Worm (Caenorhabditis elegans) whole organism, early embryonic: ENCODE data around the gene B0457.4.

Experiments
- B0310.2 ChIP-seq: sonication (generic microtip); optimal IDR thresholded peaks from 2 replicates; lab custom pipeline; 2016; ENCODE audit warnings: mild to moderate bottlenecking, missing genetic modification characterization, missing compliant biosample characterization
- F13C5.2 ChIP-seq: sonication (generic microtip); optimal IDR thresholded peaks from 2 replicates; lab custom pipeline; 2017; ENCODE audit warnings: mild to moderate bottlenecking, missing genetic modification characterization, inconsistent platforms, missing compliant biosample characterization
- aly-1 ChIP-seq: sonication (generic microtip); optimal IDR thresholded peaks from 2 replicates; lab custom pipeline; 2016; ENCODE audit warnings: missing genetic modification characterization, missing compliant biosample characterization
- ama-1 ChIP-seq: fragments of 150-350 bp; optimal IDR thresholded peaks from 2 replicates; lab custom pipeline; 2014
- ceh-13 ChIP-seq: fragments of 200-800 bp; sonication (Bioruptor generic); optimal IDR thresholded peaks from 2 replicates; lab custom pipeline; 2018; ENCODE audit warnings: mild to moderate bottlenecking, missing genetic modification characterization, missing compliant biosample characterization
- ceh-36 ChIP-seq: sonication (generic microtip); optimal IDR thresholded peaks from 2 replicates; lab custom pipeline; 2016; ENCODE audit warnings: missing genetic modification characterization, inconsistent platforms, missing compliant biosample characterization
- ets-7 ChIP-seq: sonication (generic microtip); optimal IDR thresholded peaks from 2 replicates; lab custom pipeline; 2016; ENCODE audit warnings: missing genotype, missing genetic modification characterization, missing compliant biosample characterization
- flt-1 ChIP-seq: fragments of 200-800 bp; sonication (Bioruptor generic); IDR thresholded peaks from 2 replicates; pipeline ENCODE4 v1.3.6; 2022; ENCODE audit warnings: missing genetic modification characterization, missing compliant biosample characterization
- hmbx-1 ChIP-seq: sonication (generic microtip); optimal IDR thresholded peaks from 2 replicates; lab custom pipeline; 2016; ENCODE audit warnings: mild to moderate bottlenecking, missing genetic modification characterization, missing compliant biosample characterization
- hmg-4 ChIP-seq: fragments of 200-800 bp; sonication (Bioruptor generic); optimal IDR thresholded peaks from 2 replicates; lab custom pipeline; 2018; ENCODE audit warnings: mild to moderate bottlenecking, missing genetic modification characterization, missing compliant biosample characterization
- hnd-1 ChIP-seq: sonication (generic microtip); optimal IDR thresholded peaks from 2 replicates; lab custom pipeline; 2016; ENCODE audit warnings: missing genetic modification characterization, missing compliant biosample characterization
- pes-1 ChIP-seq: fragments of 200-800 bp; sonication (Bioruptor generic); IDR thresholded peaks from 2 replicates; pipeline ENCODE4 v1.3.6; 2022; ENCODE audit warnings: missing genetic modification reagents, missing genetic modification characterization, missing compliant biosample characterization
- scrt-1 ChIP-seq: fragments of 200-800 bp; sonication (Bioruptor generic); IDR thresholded peaks from 2 replicates; pipeline ENCODE4 v1.3.6; 2022; ENCODE audit warnings: missing genetic modification characterization, missing compliant biosample characterization
- sea-1 ChIP-seq: fragments of 200-800 bp; sonication (Bioruptor generic); conservative IDR thresholded peaks from 2 replicates; pipeline ENCODE4 v1.3.6; 2022; ENCODE audit warnings: missing genetic modification characterization, missing compliant biosample characterization
- tbx-11 ChIP-seq: fragments of 200-800 bp; sonication (Bioruptor generic); IDR thresholded peaks from 2 replicates; pipeline ENCODE4 v1.3.6; 2022; ENCODE audit warnings: missing genetic modification characterization, missing compliant biosample characterization
- tbx-37 ChIP-seq: fragments of 200-800 bp; sonication (Bioruptor generic); conservative IDR thresholded peaks from 2 replicates; pipeline ENCODE4 v1.3.6; 2022; ENCODE audit warnings: missing genetic modification reagents, missing genetic modification characterization, missing compliant biosample characterization
- tra-4 ChIP-seq: sonication (generic microtip); optimal IDR thresholded peaks from 2 replicates; lab custom pipeline; 2017; ENCODE audit warnings: missing genetic modification characterization, missing compliant biosample characterization

Gene B0457.4

DNA sequence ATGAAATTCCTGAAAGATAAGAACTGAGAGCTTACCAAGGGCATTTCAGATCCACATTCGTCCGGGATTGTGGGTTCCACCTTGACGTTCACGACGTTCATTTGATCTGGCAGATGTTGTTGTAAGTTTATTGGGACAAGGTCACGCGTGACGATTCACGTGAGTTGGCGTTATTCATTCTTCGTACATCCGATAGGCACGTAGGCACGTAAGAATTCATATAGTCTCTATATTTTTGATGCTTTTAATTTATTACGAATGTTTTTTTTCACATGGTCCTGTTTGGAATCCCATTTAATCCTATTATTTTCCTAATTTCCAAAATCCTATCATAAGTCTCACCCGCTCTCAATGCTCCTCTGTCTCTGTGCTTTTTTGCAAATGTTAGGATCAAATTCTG, at the start of gene B0457.4:
TSS of gene B0457.4 (minus strand) at position 101 of the 400 bp plus-strand sequence.
- no peak for TF ChIP-seq hmg-4 (GFP tag; lab: Kevin White, UChicago)
- no peak for TF ChIP-seq pes-1 (GFP tag; lab: Robert Waterston, UW)
- no peak for TF ChIP-seq tbx-37 (GFP tag; lab: Robert Waterston, UW)
- no peak for TF ChIP-seq aly-1 (tag; lab: Kevin White, UChicago)
- no peak for TF ChIP-seq B0310.2 (tag; lab: Kevin White, UChicago)
- TF ChIP-seq sea-1 (GFP tag; lab: Robert Waterston, UW) = no peak
- TF ChIP-seq hnd-1 (tag; lab: Kevin White, UChicago) = no peak
- TF ChIP-seq tbx-11 (GFP tag; lab: Robert Waterston, UW) = no peak
- no peak for TF ChIP-seq ama-1 (lab: Kevin White, UChicago)
- TF ChIP-seq F13C5.2 = no peak
- no peak for TF ChIP-seq flt-1
- TF ChIP-seq ceh-13 (GFP tag; lab: Kevin White, UChicago) = no peak
- no peak for TF ChIP-seq ceh-36 (tag; lab: Kevin White, UChicago)
- TF ChIP-seq scrt-1 (GFP tag; lab: Robert Waterston, UW) = no peak
- no peak for TF ChIP-seq ets-7 (tag; lab: Kevin White, UChicago)
- no peak for TF ChIP-seq tra-4

DNA sequence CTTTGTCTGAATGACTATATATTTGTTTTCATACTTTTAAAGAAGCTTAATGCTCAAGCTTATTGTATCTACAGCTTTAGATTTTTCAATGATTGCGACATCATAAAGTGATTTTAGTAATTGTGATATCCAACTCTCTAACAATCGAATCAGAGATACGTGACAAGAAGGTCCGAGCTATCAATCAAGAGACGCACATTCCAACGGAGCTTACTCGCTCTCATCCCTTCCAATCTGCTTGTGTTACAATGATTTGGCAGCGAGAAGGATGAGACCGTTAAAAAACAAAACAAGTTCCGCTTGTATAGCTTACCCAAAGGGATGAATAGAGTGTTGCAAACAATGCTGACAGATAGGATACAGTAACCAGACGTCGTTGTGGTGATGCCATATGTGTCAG, 49.6 kb upstream of the B0457.4 start:
- no peak for TF ChIP-seq hnd-1 (tag; lab: Kevin White, UChicago)

DNA sequence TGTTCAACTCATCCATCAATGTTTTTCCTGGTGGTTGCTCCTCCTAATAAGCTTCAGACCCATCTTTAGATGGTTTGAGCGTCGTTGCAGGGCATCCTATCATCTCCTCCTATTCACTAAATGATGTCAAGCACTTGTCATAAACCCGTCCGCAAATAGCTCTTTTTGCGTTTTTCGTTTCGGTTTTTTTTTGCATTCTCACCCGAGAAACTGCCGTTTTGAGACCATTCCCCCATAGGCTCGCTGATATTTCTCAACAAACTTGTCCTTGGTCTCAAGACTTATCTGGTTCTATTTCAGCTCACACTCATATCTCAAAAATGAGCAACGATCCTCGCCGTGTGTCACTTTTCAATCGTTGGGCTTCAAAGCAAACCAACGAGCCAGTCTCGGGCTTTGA, 48.6 kb upstream of the B0457.4 start, which contains the start of gene cal-2:
TSS of gene cal-2 (plus strand) at position 301 of the 400 bp plus-strand sequence.
- TF ChIP-seq ama-1 (lab: Kevin White, UChicago) (no peak), tbx-11 (GFP tag; lab: Robert Waterston, UW) (no peak), ceh-36 (tag; lab: Kevin White, UChicago) (no peak), tbx-37 (GFP tag; lab: Robert Waterston, UW) (no peak), pes-1 (GFP tag; lab: Robert Waterston, UW) (no peak), scrt-1 (GFP tag; lab: Robert Waterston, UW) (no peak), flt-1 (no peak), F13C5.2 (no peak), hmbx-1 (tag; lab: Kevin White, UChicago) (no peak)

DNA sequence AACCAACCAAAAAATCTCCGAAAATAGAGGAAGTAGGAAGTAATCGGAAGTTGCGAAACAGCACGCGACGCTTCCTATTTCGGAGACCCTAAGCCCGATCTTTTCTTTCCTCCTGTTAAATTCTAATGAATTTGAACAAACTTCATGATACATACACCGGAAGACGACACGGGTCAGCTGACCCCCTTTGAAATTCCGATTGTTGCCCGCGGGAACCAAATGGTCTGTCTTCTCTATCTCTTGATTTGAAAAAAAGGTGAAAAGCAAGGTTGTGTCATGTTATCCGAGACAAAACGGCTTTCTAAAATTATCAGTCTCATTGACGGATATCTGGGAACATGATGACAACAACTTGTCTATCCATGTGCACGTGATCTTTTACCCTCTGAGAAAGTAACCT, 47.3 kb upstream of the B0457.4 start:
- no peak for TF ChIP-seq tbx-37 (GFP tag; lab: Robert Waterston, UW)
- no peak for TF ChIP-seq B0310.2 (tag; lab: Kevin White, UChicago)
- TF ChIP-seq sea-1 (GFP tag; lab: Robert Waterston, UW) = no peak
- TF ChIP-seq F13C5.2 = no peak
- TF ChIP-seq hmg-4 (GFP tag; lab: Kevin White, UChicago) = no peak
- TF ChIP-seq pes-1 (GFP tag; lab: Robert Waterston, UW) = no peak
- no peak for TF ChIP-seq ceh-36 (tag; lab: Kevin White, UChicago)
- TF ChIP-seq hmbx-1 (tag; lab: Kevin White, UChicago) = no peak
- TF ChIP-seq ama-1 (lab: Kevin White, UChicago) = no peak
- no peak for TF ChIP-seq ceh-13 (GFP tag; lab: Kevin White, UChicago)
- no peak for TF ChIP-seq flt-1
- no peak for TF ChIP-seq scrt-1 (GFP tag; lab: Robert Waterston, UW)
- TF ChIP-seq tra-4 = no peak
- TF ChIP-seq tbx-11 (GFP tag; lab: Robert Waterston, UW) = no peak

DNA sequence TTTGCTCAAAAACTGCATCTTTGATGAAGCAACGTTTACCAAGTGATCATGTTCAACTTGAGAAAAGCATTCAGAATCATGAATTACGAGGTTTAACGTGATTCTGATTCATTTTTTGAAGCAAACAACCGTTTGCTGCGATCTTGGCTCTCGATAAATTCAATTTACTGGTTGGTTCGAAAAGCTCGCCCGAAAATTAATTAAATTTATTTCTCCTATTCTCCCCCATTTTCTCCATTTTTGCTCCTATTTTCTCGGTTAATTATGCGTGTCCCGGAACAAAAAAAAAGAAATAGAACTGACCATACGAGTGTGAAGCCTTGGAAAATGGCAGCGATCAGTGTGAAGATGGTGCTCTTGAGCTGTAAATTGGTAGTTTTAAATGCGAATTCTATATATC, 45.1 kb upstream of the B0457.4 start:
- TF ChIP-seq ceh-13 (GFP tag; lab: Kevin White, UChicago) (no peak), hnd-1 (tag; lab: Kevin White, UChicago) (no peak), ets-7 (tag; lab: Kevin White, UChicago) (no peak), tra-4 (no peak), ceh-36 (tag; lab: Kevin White, UChicago) (no peak), tbx-37 (GFP tag; lab: Robert Waterston, UW) (no peak), flt-1 (no peak), B0310.2 (tag; lab: Kevin White, UChicago) (no peak), tbx-11 (GFP tag; lab: Robert Waterston, UW) (no peak), hmbx-1 (tag; lab: Kevin White, UChicago) (no peak), sea-1 (GFP tag; lab: Robert Waterston, UW) (no peak), aly-1 (tag; lab: Kevin White, UChicago) (no peak), F13C5.2 (no peak), pes-1 (GFP tag; lab: Robert Waterston, UW) (no peak), hmg-4 (GFP tag; lab: Kevin White, UChicago) (no peak), scrt-1 (GFP tag; lab: Robert Waterston, UW) (no peak), ama-1 (lab: Kevin White, UChicago) (no peak)

DNA sequence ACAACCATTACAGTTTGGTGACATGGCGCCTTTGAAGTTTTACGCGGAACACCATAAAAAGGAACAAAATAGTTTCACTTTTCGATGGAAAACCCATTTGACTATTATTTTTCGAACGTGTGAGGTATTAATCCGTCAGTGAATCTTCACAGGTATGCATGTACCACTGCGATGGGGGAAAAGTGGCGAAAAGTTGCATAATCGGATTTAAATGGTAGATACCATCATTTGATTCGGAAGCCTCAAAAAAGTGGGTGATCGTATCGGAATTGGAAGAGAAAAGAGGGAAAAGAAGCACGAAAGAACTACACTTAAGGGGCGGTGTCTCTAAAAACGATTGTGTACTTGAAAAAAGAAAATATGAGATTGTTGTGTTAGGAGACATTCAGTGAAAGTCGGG, 41.9 kb upstream of the B0457.4 start:
- TF ChIP-seq hmg-4 (GFP tag; lab: Kevin White, UChicago) (no peak), flt-1 (no peak), B0310.2 (tag; lab: Kevin White, UChicago) (no peak), tbx-37 (GFP tag; lab: Robert Waterston, UW) (no peak), hnd-1 (tag; lab: Kevin White, UChicago) (no peak), ceh-36 (tag; lab: Kevin White, UChicago) (no peak), aly-1 (tag; lab: Kevin White, UChicago) (no peak), sea-1 (GFP tag; lab: Robert Waterston, UW) (no peak)

DNA sequence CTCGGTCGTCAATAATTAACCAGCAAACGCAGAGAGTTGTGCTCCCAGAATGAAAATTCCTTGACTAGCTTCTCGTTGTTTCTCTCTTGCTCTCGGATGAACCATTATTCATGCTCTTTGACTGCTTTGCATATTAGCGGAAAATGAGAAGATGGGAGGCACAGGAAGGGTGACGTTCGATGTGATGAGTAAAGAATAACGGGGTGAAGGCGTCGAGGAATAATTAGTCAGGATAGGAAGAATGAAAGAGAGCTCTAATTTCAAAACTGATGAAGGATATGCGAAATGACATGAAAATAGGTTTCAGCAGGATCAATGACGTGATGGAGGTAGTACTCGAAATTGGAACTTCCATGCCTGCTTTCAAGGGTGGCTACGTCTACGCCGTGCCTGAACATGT, 39.4 kb upstream of the B0457.4 start:
- TF ChIP-seq hmbx-1 (tag; lab: Kevin White, UChicago) (no peak), ama-1 (lab: Kevin White, UChicago) (no peak), flt-1 (no peak), ceh-36 (tag; lab: Kevin White, UChicago) (no peak), sea-1 (GFP tag; lab: Robert Waterston, UW) (no peak), ets-7 (tag; lab: Kevin White, UChicago) (no peak), ceh-13 (GFP tag; lab: Kevin White, UChicago) (no peak), pes-1 (GFP tag; lab: Robert Waterston, UW) (no peak)
